Fruit fly (Drosophila melanogaster) whole organism, embryonic: ENCODE measurements around the gene iav.

ENCODE experiments used
- Aef1 ChIP-seq: fragments of 200-800 bp; sonication (Bioruptor generic); IDR thresholded peaks from 3 replicates; pipeline ENCODE4 v1.3.6; 2022; ENCODE audit warnings: missing biosample characterization, missing genetic modification characterization
- Asciz ChIP-seq: fragments of 200-800 bp; sonication (Bioruptor generic); optimal IDR thresholded peaks from 2 replicates; lab custom pipeline; 2017; ENCODE audit warnings: missing biosample characterization, mild to moderate bottlenecking, missing genetic modification characterization, missing genetic modification reagents
- Atf-2 ChIP-seq: fragments of 200-800 bp; sonication (Bioruptor generic); optimal IDR thresholded peaks from 2 replicates; lab custom pipeline; 2016; ENCODE audit warnings: missing biosample characterization, missing genetic modification characterization
- CG10209 ChIP-seq: fragments of 200-800 bp; sonication (Bioruptor generic); optimal IDR thresholded peaks from 3 replicates; lab custom pipeline; 2017; ENCODE audit warnings: missing biosample characterization, mild to moderate bottlenecking, missing genetic modification characterization, missing genetic modification reagents
- CG10267 ChIP-seq: fragments of 200-800 bp; sonication (Bioruptor generic); optimal IDR thresholded peaks from 2 replicates; lab custom pipeline; 2018; ENCODE audit warnings: missing biosample characterization, mild to moderate bottlenecking, missing genetic modification characterization, moderate library complexity
- CG12155 ChIP-seq: fragments of 200-800 bp; sonication (Bioruptor generic); optimal IDR thresholded peaks from 3 replicates; lab custom pipeline; 2016; ENCODE audit warnings: missing biosample characterization, missing genetic modification characterization
- CG13775 ChIP-seq: fragments of 200-800 bp; sonication (Bioruptor generic); optimal IDR thresholded peaks from 3 replicates; lab custom pipeline; 2017; ENCODE audit warnings: missing biosample characterization, mild to moderate bottlenecking, missing genetic modification characterization
- CG15479 ChIP-seq: fragments of 200-800 bp; sonication (Bioruptor generic); optimal IDR thresholded peaks from 3 replicates; lab custom pipeline; 2019; ENCODE audit warnings: missing biosample characterization, mild to moderate bottlenecking, missing genetic modification characterization, moderate library complexity
- CG16815 ChIP-seq: fragments of 200-800 bp; sonication (Bioruptor generic); optimal IDR thresholded peaks from 3 replicates; lab custom pipeline; 2017; ENCODE audit warnings: missing biosample characterization, mild to moderate bottlenecking, missing genetic modification characterization
- CG17612 ChIP-seq: fragments of 200-800 bp; sonication (Bioruptor generic); IDR thresholded peaks from 2 replicates; pipeline ENCODE4 v1.3.6; 2022; ENCODE audit warnings: missing biosample characterization, missing genetic modification characterization
- CG2875 ChIP-seq: fragments of 200-800 bp; sonication (Bioruptor generic); optimal IDR thresholded peaks from 2 replicates; lab custom pipeline; 2017; ENCODE audit warnings: missing biosample characterization, mild to moderate bottlenecking, missing genetic modification characterization, missing genetic modification reagents
- CG32772 ChIP-seq: fragments of 200-800 bp; sonication (Bioruptor generic); IDR thresholded peaks from 2 replicates; pipeline ENCODE4 v1.3.6; 2022; ENCODE audit warnings: missing biosample characterization, missing genetic modification characterization
- CG3281 ChIP-seq: fragments of 200-800 bp; sonication (Bioruptor generic); optimal IDR thresholded peaks from 3 replicates; lab custom pipeline; 2017; ENCODE audit warnings: missing biosample characterization, mild to moderate bottlenecking, missing genetic modification characterization
- CG34224 ChIP-seq: fragments of 200-800 bp; sonication (Bioruptor generic); IDR thresholded peaks from 3 replicates; pipeline ENCODE4 v1.3.6; 2022; ENCODE audit warnings: missing biosample characterization, missing genetic modification characterization; ENCODE audit not compliant: partially characterized antibody
- CG5953 ChIP-seq: fragments of 200-800 bp; sonication (Bioruptor generic); IDR thresholded peaks from 2 replicates; pipeline ENCODE4 v1.3.6; 2022; ENCODE audit warnings: missing biosample characterization, missing genetic modification characterization
- CG6175 ChIP-seq: fragments of 200-800 bp; sonication (Bioruptor generic); IDR thresholded peaks from 3 replicates; pipeline ENCODE4 v1.3.6; 2022; ENCODE audit warnings: missing biosample characterization, missing genetic modification characterization
- CG6854 ChIP-seq: fragments of 200-800 bp; sonication (Bioruptor generic); optimal IDR thresholded peaks from 3 replicates; lab custom pipeline; 2017; ENCODE audit warnings: missing biosample characterization, mild to moderate bottlenecking, missing genetic modification characterization
- CG7963 ChIP-seq: fragments of 200-800 bp; sonication (Bioruptor generic); IDR thresholded peaks from 3 replicates; pipeline ENCODE4 v1.3.6; 2022; ENCODE audit warnings: missing biosample characterization, missing genetic modification characterization; ENCODE audit not compliant: partially characterized antibody
- CG8290 ChIP-seq, 3 experiments: fragments of 200-800 bp; sonication (Bioruptor generic); optimal IDR thresholded peaks; 2 replicates each; lab custom pipeline; 2016 to 2019; ENCODE audit warnings: missing biosample characterization in 3 of 3, missing genetic modification characterization in 3 of 3, mild to moderate bottlenecking in 2 of 3, moderate library complexity in 1 of 3
- CkIIα-i1 ChIP-seq: fragments of 200-800 bp; sonication (Bioruptor generic); IDR thresholded peaks from 2 replicates; pipeline ENCODE4 v1.3.6; 2022; ENCODE audit warnings: missing biosample characterization, missing genetic modification characterization
- D19A ChIP-seq: fragments of 200-800 bp; optimal IDR thresholded peaks from 3 replicates; lab custom pipeline; 2019; ENCODE audit warnings: missing biosample characterization, mild to moderate bottlenecking, missing genetic modification characterization, moderate library complexity
- D19B ChIP-seq: fragments of 200-800 bp; sonication (Bioruptor generic); optimal IDR thresholded peaks from 2 replicates; lab custom pipeline; 2017; ENCODE audit warnings: missing biosample characterization, mild to moderate bottlenecking, missing genetic modification characterization
- Dad ChIP-seq: fragments of 200-800 bp; sonication (Bioruptor generic); optimal IDR thresholded peaks from 3 replicates; lab custom pipeline; 2016; ENCODE audit warnings: missing biosample characterization, missing genetic modification characterization
- Dbx ChIP-seq: fragments of 200-800 bp; sonication (Bioruptor generic); IDR thresholded peaks from 3 replicates; pipeline ENCODE4 v1.3.6; 2022; ENCODE audit warnings: missing biosample characterization, missing genetic modification characterization
- Deaf1 ChIP-seq: fragments of 200-800 bp; optimal IDR thresholded peaks from 3 replicates; lab custom pipeline; 2019; ENCODE audit warnings: missing biosample characterization, mild to moderate bottlenecking, missing genetic modification characterization, moderate library complexity
- Doc3 ChIP-seq: fragments of 200-800 bp; sonication (Bioruptor generic); IDR thresholded peaks from 3 replicates; pipeline ENCODE4 v1.3.6; 2022; ENCODE audit warnings: missing biosample characterization, missing genetic modification characterization; ENCODE audit not compliant: partially characterized antibody
- E2f1 ChIP-seq: fragments of 200-800 bp; sonication (Bioruptor generic); IDR thresholded peaks from 2 replicates; pipeline ENCODE4 v1.3.6; 2022; ENCODE audit warnings: missing biosample characterization, missing genetic modification characterization
- Hmx ChIP-seq: fragments of 200-800 bp; sonication (Bioruptor generic); optimal IDR thresholded peaks from 2 replicates; lab custom pipeline; 2016; ENCODE audit warnings: missing biosample characterization, missing genetic modification characterization
- Hr39 ChIP-seq: fragments of >200 bp; optimal IDR thresholded peaks from 2 replicates; lab custom pipeline; 2017
- Lhr ChIP-seq: fragments of 200-800 bp; sonication (Bioruptor generic); optimal IDR thresholded peaks from 3 replicates; lab custom pipeline; 2017; ENCODE audit warnings: mild to moderate bottlenecking, missing biosample characterization, missing genetic modification reagents, missing genetic modification characterization
- Optix ChIP-seq: fragments of 200-800 bp; sonication (Bioruptor generic); IDR thresholded peaks from 3 replicates; pipeline ENCODE4 v1.3.6; 2022; ENCODE audit warnings: missing biosample characterization, missing genetic modification characterization
- Poxn ChIP-seq: fragments of 200-800 bp; sonication (Bioruptor generic); IDR thresholded peaks from 2 replicates; pipeline ENCODE4 v1.3.6; 2022; ENCODE audit warnings: missing biosample characterization, missing genetic modification characterization
- Ravus ChIP-seq: fragments of 200-800 bp; sonication (Bioruptor generic); IDR thresholded peaks from 2 replicates; pipeline ENCODE4 v1.3.6; 2022; ENCODE audit warnings: missing biosample characterization, missing genetic modification characterization
- Rfx ChIP-seq: fragments of 200-800 bp; sonication (Bioruptor generic); IDR thresholded peaks from 2 replicates; pipeline ENCODE4 v1.3.6; 2022; ENCODE audit warnings: missing biosample characterization, missing genetic modification characterization
- Sin3A ChIP-seq: fragments of >200 bp; optimal IDR thresholded peaks from 2 replicates; lab custom pipeline; 2018
- Six4 ChIP-seq: fragments of 200-800 bp; sonication (Bioruptor generic); optimal IDR thresholded peaks from 2 replicates; lab custom pipeline; 2016; ENCODE audit warnings: missing biosample characterization, missing genetic modification characterization
- ac ChIP-seq: fragments of 200-800 bp; sonication (Bioruptor generic); optimal IDR thresholded peaks from 3 replicates; lab custom pipeline; 2017; ENCODE audit warnings: missing biosample characterization, mild to moderate bottlenecking, missing genetic modification characterization
- br ChIP-seq: fragments of >200 bp; optimal IDR thresholded peaks from 2 replicates; lab custom pipeline; 2017
- dati ChIP-seq: fragments of 200-800 bp; sonication (Bioruptor generic); IDR thresholded peaks from 2 replicates; pipeline ENCODE4 v1.3.6; 2022; ENCODE audit warnings: missing biosample characterization, missing genetic modification characterization
- dmrt11E ChIP-seq: fragments of 200-800 bp; sonication (Bioruptor generic); optimal IDR thresholded peaks from 3 replicates; lab custom pipeline; 2018; ENCODE audit warnings: missing biosample characterization, mild to moderate bottlenecking, missing genetic modification characterization, moderate library complexity
- eyg ChIP-seq: fragments of 200-800 bp; sonication (Bioruptor generic); optimal IDR thresholded peaks from 3 replicates; lab custom pipeline; 2016; ENCODE audit warnings: missing biosample characterization, missing genetic modification characterization
- fru ChIP-seq: fragments of >200 bp; optimal IDR thresholded peaks from 2 replicates; lab custom pipeline; 2017
- gsb-n ChIP-seq: fragments of 200-800 bp; sonication (Bioruptor generic); optimal IDR thresholded peaks from 3 replicates; lab custom pipeline; 2018; ENCODE audit warnings: missing biosample characterization, mild to moderate bottlenecking, missing genetic modification characterization
- klu ChIP-seq: fragments of 200-800 bp; sonication (Bioruptor generic); IDR thresholded peaks from 2 replicates; pipeline ENCODE4 v1.3.6; 2022; ENCODE audit warnings: missing biosample characterization, missing genetic modification characterization
- pnt ChIP-seq: fragments of 200-800 bp; sonication (Bioruptor generic); optimal IDR thresholded peaks from 3 replicates; lab custom pipeline; 2016; ENCODE audit warnings: missing biosample characterization, missing genetic modification characterization
- salm ChIP-seq: fragments of 200-800 bp; sonication (Bioruptor generic); optimal IDR thresholded peaks from 2 replicates; lab custom pipeline; 2018; ENCODE audit warnings: missing biosample characterization, mild to moderate bottlenecking, missing genetic modification characterization
- schlank ChIP-seq: fragments of 200-800 bp; sonication (Bioruptor generic); optimal IDR thresholded peaks from 2 replicates; lab custom pipeline; 2018; ENCODE audit warnings: missing biosample characterization, mild to moderate bottlenecking, missing genetic modification characterization
- sr ChIP-seq: fragments of 200-800 bp; sonication (Bioruptor generic); IDR thresholded peaks from 3 replicates; pipeline ENCODE4 v1.3.6; 2022; ENCODE audit warnings: missing biosample characterization, missing genetic modification characterization
- trh ChIP-seq: fragments of 200-800 bp; sonication (Bioruptor generic); optimal IDR thresholded peaks from 2 replicates; lab custom pipeline; 2016; ENCODE audit warnings: missing biosample characterization, missing genetic modification characterization
- zfh2 ChIP-seq: fragments of 200-800 bp; sonication (Bioruptor generic); optimal IDR thresholded peaks from 2 replicates; lab custom pipeline; 2016; ENCODE audit warnings: missing biosample characterization, missing genetic modification characterization

iav gene

DNA sequence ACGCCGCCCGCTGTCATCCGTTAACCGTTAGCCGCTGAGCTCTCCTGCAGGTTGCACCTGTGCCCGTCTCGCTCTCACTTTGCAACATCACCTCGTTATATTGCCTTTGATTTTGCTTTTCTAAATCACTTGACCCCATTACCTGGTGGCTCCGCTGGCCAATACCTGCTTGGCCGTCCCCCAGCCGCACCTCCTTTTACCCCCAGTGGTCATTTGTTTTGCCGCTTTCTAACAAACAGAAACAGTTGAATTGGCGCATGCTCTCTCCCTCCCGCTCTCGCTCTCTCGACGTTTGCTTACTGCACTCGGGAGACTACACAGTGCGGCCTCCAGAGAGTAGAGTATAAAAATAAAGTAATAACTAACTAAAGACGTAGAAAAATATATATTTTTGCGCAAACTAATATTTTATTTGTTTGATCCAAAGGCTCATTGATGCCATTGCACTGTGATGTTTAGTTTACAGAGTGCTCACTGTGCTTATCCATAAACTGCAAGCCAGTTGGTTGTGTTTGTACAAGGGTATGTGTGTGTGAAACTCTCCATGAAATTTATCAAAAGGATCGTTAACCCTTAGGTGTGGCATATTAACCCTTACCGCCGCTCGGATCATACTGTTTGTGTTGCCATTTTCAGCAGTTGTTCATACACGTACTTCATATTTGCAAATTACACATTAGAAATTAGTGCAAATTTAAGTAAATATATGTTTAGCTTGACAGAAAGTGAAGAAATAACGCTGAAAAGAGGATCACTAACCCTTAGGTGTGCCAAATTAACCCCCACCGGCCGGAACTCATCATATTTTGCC is 9.1 kb upstream of the iav start (continued):
- TF ChIP-seq schlank (tag; lab: Kevin White, UChicago) (no peak), Poxn (GFP tag; lab: Robert Waterston, UW) (peak; percentile 37; the same call in 1 of the 2 replicates), CG16815 (GFP tag; lab: Kevin White, UChicago) (peak; percentile 76), sr (GFP tag; lab: Robert Waterston, UW) (peak; percentile 50; the same call in 1 of the 3 replicates), CG13775 (GFP tag; lab: Kevin White, UChicago) (peak; percentile 59), CG34224 (GFP tag; lab: Robert Waterston, UW) (no peak), zfh2 (GFP tag; lab: Kevin White, UChicago) (peak; percentile 43), Rfx (peak; percentile 90), salm (peak; percentile 74), CG6175 (GFP tag; lab: Robert Waterston, UW) (peak; percentile 71; the same call in 2 of the 3 replicates), Ravus (GFP tag; lab: Robert Waterston, UW) (peak; percentile 49), Dbx (GFP tag; lab: Robert Waterston, UW) (peak; percentile 80; the same call in 2 of the 3 replicates), Lhr (peak; percentile 47), CG12155 (GFP tag; lab: Kevin White, UChicago) (peak; percentile 72), Hr39 (lab: Kevin White, UChicago) (no peak), br (lab: Kevin White, UChicago) (no peak), fru (lab: Kevin White, UChicago) (no peak), Six4 (peak; percentile 53), E2f1 (peak; percentile 83), Dad (peak; percentile 51), CG32772 (GFP tag; lab: Robert Waterston, UW) (peak; percentile 91), Aef1 (GFP tag; lab: Robert Waterston, UW) (peak; percentile 87), trh (GFP tag; lab: Kevin White, UChicago) (no peak), CG8290 (GFP tag; optimal IDR thresholded peaks at IDR 0.05; lab: Kevin White, UChicago) (no peak), CG8290 (tag; optimal IDR thresholded peaks at IDR 0.05; lab: Kevin White, UChicago) (no peak), CG10267 (peak; percentile 61), D19B (peak; percentile 49), eyg (GFP tag; lab: Kevin White, UChicago) (no peak), Optix (peak; percentile 89), Sin3A (lab: Kevin White, UChicago) (no peak), Atf-2 (GFP tag; lab: Kevin White, UChicago) (peak; percentile 76), CG2875 (GFP tag; lab: Kevin White, UChicago) (peak; percentile 75), klu (GFP tag; lab: Robert Waterston, UW) (peak; percentile 64; the same call in 1 of the 2 replicates), CG7963 (GFP tag; lab: Robert Waterston, UW) (no peak), CG17612 (GFP tag; lab: Robert Waterston, UW) (peak; percentile 40; the same call in 1 of the 2 replicates), CG5953 (GFP tag; lab: Robert Waterston, UW) (peak; percentile 85), CkIIα-i1 (GFP tag; lab: Robert Waterston, UW) (no peak), pnt (GFP tag; lab: Kevin White, UChicago) (peak; percentile 63), CG3281 (GFP tag; lab: Kevin White, UChicago) (peak; percentile 73), CG6854 (GFP tag; lab: Kevin White, UChicago) (peak; percentile 53), Doc3 (GFP tag; lab: Robert Waterston, UW) (no peak), dmrt11E (tag; lab: Kevin White, UChicago) (peak; percentile 77), D19A (tag; lab: Kevin White, UChicago) (peak; percentile 78), CG15479 (GFP tag; lab: Kevin White, UChicago) (peak; percentile 29), Deaf1 (no peak), Hmx (no peak), gsb-n (tag; lab: Kevin White, UChicago) (no peak), Asciz (peak; percentile 55), CG10209 (GFP tag; lab: Kevin White, UChicago) (peak; percentile 79), ac (GFP tag; lab: Kevin White, UChicago) (peak; percentile 30), dati (peak; percentile 76)
